Worm (Caenorhabditis elegans) whole organism, L4/young adult: ENCODE data around the gene srw-67.

Experiments
- W03F9.2 ChIP-seq: fragments of 150-350 bp; optimal IDR thresholded peaks from 2 replicates; lab custom pipeline; 2014; ENCODE audit warnings: missing biosample characterization, missing genetic modification characterization
- dao-5 ChIP-seq: sonication (generic microtip); optimal IDR thresholded peaks from 2 replicates; lab custom pipeline; 2016; ENCODE audit warnings: missing genotype, missing genetic modification characterization, moderate library complexity, missing compliant biosample characterization
- him-1 ChIP-seq: sonication (generic microtip); optimal IDR thresholded peaks from 2 replicates; lab custom pipeline; 2016; ENCODE audit warnings: missing genotype, missing genetic modification reagents, missing genetic modification characterization, missing compliant biosample characterization

srw-67 gene

ce11 chrV:7402355-7402754 is 15.1 kb upstream of the srw-67 start, which contains the start of gene srj-13:
Gene srj-13 (plus strand): TSS chrV:7402655.
- no peak for TF ChIP-seq dao-5 (tag; lab: Kevin White, UChicago)
- no peak for TF ChIP-seq him-1 (tag; lab: Kevin White, UChicago)
- TF ChIP-seq W03F9.2, result no peak

- TF ChIP-seq dao-5 (tag; lab: Kevin White, UChicago) (no peak), him-1 (tag; lab: Kevin White, UChicago) (no peak), W03F9.2 (no peak)
Measured at ce11 chrV:7403501-7403900, 14.0 kb upstream of the srw-67 start.

ce11 chrV:7408520-7408919 is 8.9 kb upstream of the srw-67 start, which contains the start of gene srt-6:
Gene srt-6 (minus strand): TSS chrV:7408814.
- no peak for TF ChIP-seq dao-5 (tag; lab: Kevin White, UChicago)
- no peak for TF ChIP-seq him-1 (tag; lab: Kevin White, UChicago)
- TF ChIP-seq W03F9.2, result no peak

- TF ChIP-seq dao-5 (tag; lab: Kevin White, UChicago) (no peak), him-1 (tag; lab: Kevin White, UChicago) (no peak), W03F9.2 (no peak)
Measured at ce11 chrV:7409599-7409998, 7.9 kb upstream of the srw-67 start, which contains the start of gene R13D7.2. Gene R13D7.2 (plus strand): TSS chrV:7409899.

ce11 chrV:7411695-7412094 is 5.8 kb upstream of the srw-67 start, which contains the start of gene str-41:
Gene str-41 (plus strand): TSS chrV:7411995.
- TF ChIP-seq him-1 (tag; lab: Kevin White, UChicago) (no peak), W03F9.2 (no peak), dao-5 (tag; lab: Kevin White, UChicago) (no peak)

- TF ChIP-seq W03F9.2, result no peak
Measured at ce11 chrV:7413107-7413774, 4.2 kb upstream of the srw-67 start, which contains the start of gene F18E3.11. Gene F18E3.11 (plus strand): TSS chrV:7413482.

- TF ChIP-seq him-1 (tag; lab: Kevin White, UChicago), result no peak
- TF ChIP-seq W03F9.2, result no peak
- no peak for TF ChIP-seq dao-5 (tag; lab: Kevin White, UChicago)
Measured at ce11 chrV:7414909-7415308, 2.6 kb upstream of the srw-67 start, which contains the start of gene F18E3.12. Gene F18E3.12 (plus strand): TSS chrV:7414985.

ce11 chrV:7415780-7416428 is 1.6 kb upstream of the srw-67 start, which contains the start of gene F18E3.13:
Gene F18E3.13 (plus strand): TSS chrV:7416164.
- no peak for TF ChIP-seq W03F9.2
- TF ChIP-seq dao-5 (tag; lab: Kevin White, UChicago), result no peak
- no peak for TF ChIP-seq him-1 (tag; lab: Kevin White, UChicago)

ce11 chrV:7416569-7416968 is 891 bp upstream of the srw-67 start:
- TF ChIP-seq W03F9.2, result no peak
- no peak for TF ChIP-seq him-1 (tag; lab: Kevin White, UChicago)
- TF ChIP-seq dao-5 (tag; lab: Kevin White, UChicago), result no peak

ce11 chrV:7420162-7420561 is 2.7 kb downstream of the srw-67 start, which contains the start of gene srxa-4:
Gene srxa-4 (plus strand): TSS chrV:7420462.
- TF ChIP-seq dao-5 (tag; lab: Kevin White, UChicago), result no peak
- TF ChIP-seq W03F9.2, result no peak
- no peak for TF ChIP-seq him-1 (tag; lab: Kevin White, UChicago)

- TF ChIP-seq him-1 (tag; lab: Kevin White, UChicago), result no peak
- TF ChIP-seq W03F9.2, result no peak
- TF ChIP-seq dao-5 (tag; lab: Kevin White, UChicago), result no peak
Measured at ce11 chrV:7424336-7424735, 6.9 kb downstream of the srw-67 start, which contains the start of gene F18E3.10. Gene F18E3.10 (minus strand): TSS chrV:7424436.

- TF ChIP-seq W03F9.2, result no peak
- no peak for TF ChIP-seq dao-5 (tag; lab: Kevin White, UChicago)
- TF ChIP-seq him-1 (tag; lab: Kevin White, UChicago), result no peak
Measured at ce11 chrV:7426594-7426993, 9.1 kb downstream of the srw-67 start, which contains the start of gene srw-68. Gene srw-68 (minus strand): TSS chrV:7426694.

ce11 chrV:7428880-7429279 is 11.4 kb downstream of the srw-67 start, which contains the start of gene srw-69:
Gene srw-69 (minus strand): TSS chrV:7428980.
- TF ChIP-seq him-1 (tag; lab: Kevin White, UChicago) (no peak), W03F9.2 (no peak), dao-5 (tag; lab: Kevin White, UChicago) (no peak)

- no peak for TF ChIP-seq dao-5 (tag; lab: Kevin White, UChicago)
- no peak for TF ChIP-seq him-1 (tag; lab: Kevin White, UChicago)
- no peak for TF ChIP-seq W03F9.2
Measured at ce11 chrV:7431016-7431415, 13.6 kb downstream of the srw-67 start, which contains the start of gene srw-71. Gene srw-71 (minus strand): TSS chrV:7431116.
